Fruit fly (Drosophila melanogaster): Measurements from ENCODE around the gene CG43349.

The CG43349 gene

DNA sequence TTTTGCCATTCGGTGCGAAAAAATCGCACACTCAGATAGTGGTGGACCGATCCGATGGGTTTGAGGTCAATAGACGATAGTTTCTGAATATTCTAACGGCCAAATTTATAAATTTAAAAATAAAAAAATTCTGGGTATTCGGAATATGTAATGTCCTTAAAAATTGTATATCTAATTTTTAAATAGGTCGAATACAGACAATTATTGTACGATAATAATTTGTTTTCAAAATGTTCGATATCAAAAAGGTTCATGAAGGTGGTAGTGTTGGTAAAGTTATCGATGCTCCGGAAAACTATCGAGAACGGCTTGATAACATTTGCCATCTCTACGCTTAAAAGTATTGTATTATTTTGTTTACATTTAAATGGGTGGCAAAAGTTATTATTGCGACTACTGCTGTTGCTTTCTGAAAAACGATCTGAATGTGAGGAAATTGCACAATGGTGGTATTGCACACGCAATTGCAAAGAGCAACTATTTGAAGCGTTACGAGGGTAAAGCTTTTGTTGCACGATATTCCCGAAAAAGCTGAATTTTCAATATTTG, 30.1 kb upstream of the CG43349 start, which contains the start of the genes CG31922 and Plap (continued):
- TF ChIP-seq CG13287 (GFP tag; IDR thresholded peaks at IDR 0.05; ENCODE audit: partially characterized antibody): peak; percentile 95
- peak; percentile 14 for TF ChIP-seq CG9797 (GFP tag; optimal IDR thresholded peaks at IDR 0.05)
- TF ChIP-seq Atf-2 (GFP tag; optimal IDR thresholded peaks at IDR 0.05): peak; percentile 32
- peak; percentile 9 for TF ChIP-seq CG2202 (tag; optimal IDR thresholded peaks at IDR 0.05)
- no peak for TF ChIP-seq h (optimal IDR thresholded peaks at IDR 0.05)
- no peak for TF ChIP-seq NK7.1 (GFP tag; optimal IDR thresholded peaks at IDR 0.05)
- TF ChIP-seq ftz-f1 (GFP tag; optimal IDR thresholded peaks at IDR 0.05): peak; percentile 68
- TF ChIP-seq oc (tag; optimal IDR thresholded peaks at IDR 0.05): no peak
- TF ChIP-seq Rx (GFP tag; IDR thresholded peaks at IDR 0.05): no peak
- peak; percentile 58 for TF ChIP-seq Meics (GFP tag; optimal IDR thresholded peaks at IDR 0.05)
- TF ChIP-seq NC2β (GFP tag; optimal IDR thresholded peaks at IDR 0.05): peak; percentile 48
- TF ChIP-seq CTCF (GFP tag; optimal IDR thresholded peaks at IDR 0.05): no peak
- TF ChIP-seq nau (GFP tag; optimal IDR thresholded peaks at IDR 0.05): no peak
- peak; percentile 56 for TF ChIP-seq CG12104 (GFP tag; optimal IDR thresholded peaks at IDR 0.05)
- TF ChIP-seq Chrac-16 (GFP tag; optimal IDR thresholded peaks at IDR 0.05): peak; percentile 64
- TF ChIP-seq E2f2 (GFP tag; IDR thresholded peaks at IDR 0.05): peak; percentile 59
- no peak for TF ChIP-seq sc (optimal IDR thresholded peaks at IDR 0.05)
- TF ChIP-seq sc (GFP tag; optimal IDR thresholded peaks at IDR 0.05): no peak
- peak; percentile 72 for TF ChIP-seq chn (GFP tag; optimal IDR thresholded peaks at IDR 0.05)
- TF ChIP-seq sd (tag; optimal IDR thresholded peaks at IDR 0.05): no peak
- peak; percentile 56 for TF ChIP-seq CHES-1-like (GFP tag; optimal IDR thresholded peaks at IDR 0.05)
- no peak for TF ChIP-seq ERR (GFP tag; optimal IDR thresholded peaks at IDR 0.05)
- TF ChIP-seq Ravus (GFP tag; IDR thresholded peaks at IDR 0.05): no peak
- TF ChIP-seq CG7556 (GFP tag; optimal IDR thresholded peaks at IDR 0.05): peak; percentile 48
- no peak for TF ChIP-seq schlank (tag; optimal IDR thresholded peaks at IDR 0.05)
- TF ChIP-seq CG12659 (GFP tag; optimal IDR thresholded peaks at IDR 0.05): peak; percentile 82
- TF ChIP-seq Dip3 (GFP tag; optimal IDR thresholded peaks at IDR 0.05): peak; percentile 78
- no peak for TF ChIP-seq CG7987 (GFP tag; optimal IDR thresholded peaks at IDR 0.05)
- TF ChIP-seq CG10321 (GFP tag; IDR thresholded peaks at IDR 0.05): no peak
- peak; percentile 74 for TF ChIP-seq Sin3A (optimal IDR thresholded peaks at IDR 0.05)
- TF ChIP-seq CG15601 (tag; optimal IDR thresholded peaks at IDR 0.05): peak; percentile 71
- no peak for TF ChIP-seq hkb (optimal IDR thresholded peaks at IDR 0.05)
- peak; percentile 59; the same call in 1 of the 2 replicates for TF ChIP-seq hkb (GFP tag; IDR thresholded peaks at IDR 0.05)
- TF ChIP-seq CG18262 (tag; optimal IDR thresholded peaks at IDR 0.05): peak; percentile 69
- no peak for TF ChIP-seq CG42726 (GFP tag; IDR thresholded peaks at IDR 0.05; ENCODE audit: partially characterized antibody)
- TF ChIP-seq CkIIα-i1 (GFP tag; IDR thresholded peaks at IDR 0.05): no peak
- TF ChIP-seq hb (GFP tag; IDR thresholded peaks at IDR 0.05; ENCODE audit: partially characterized antibody): peak; percentile 88
- TF ChIP-seq Pdp1 (GFP tag; optimal IDR thresholded peaks at IDR 0.05): peak; percentile 63 to 68
- TF ChIP-seq wor (GFP tag; IDR thresholded peaks at IDR 0.05): no peak
- TF ChIP-seq CG1024 (GFP tag; IDR thresholded peaks at IDR 0.05): no peak
- peak; percentile 78 for TF ChIP-seq CG2712 (tag; optimal IDR thresholded peaks at IDR 0.05)
- TF ChIP-seq wek (GFP tag; optimal IDR thresholded peaks at IDR 0.05): no peak
- TF ChIP-seq CG14014 (GFP tag; IDR thresholded peaks at IDR 0.05): 0 out of 2 replicates have a peak, but pooled peaks have one; percentile 30
- no peak for TF ChIP-seq CG6813 (GFP tag; optimal IDR thresholded peaks at IDR 0.05)
- TF ChIP-seq Hr3 (GFP tag; optimal IDR thresholded peaks at IDR 0.05): peak; percentile 86
- peak; percentile 95 for TF ChIP-seq knrl (GFP tag; IDR thresholded peaks at IDR 0.05; ENCODE audit: partially characterized antibody)
- peak; percentile 69 for TF ChIP-seq dmrt11E (tag; optimal IDR thresholded peaks at IDR 0.05)
- no peak for TF ChIP-seq Adf1 (GFP tag; IDR thresholded peaks at IDR 0.05)
- TF ChIP-seq Hmr (GFP tag; optimal IDR thresholded peaks at IDR 0.05): no peak
- peak; percentile 81 for TF ChIP-seq Bgb (GFP tag; IDR thresholded peaks at IDR 0.05; ENCODE audit: partially characterized antibody)
- TF ChIP-seq gcm2 (GFP tag; optimal IDR thresholded peaks at IDR 0.05): no peak
- no peak for TF ChIP-seq wdn (GFP tag; IDR thresholded peaks at IDR 0.05)

All from whole organism, embryonic.